Fruit fly (Drosophila melanogaster): Measurements from ENCODE around the gene CG12115.
A peak's percentile ranks its signal among the peaks of the same experiment; 100 is the strongest.

CG12115 gene

DNA sequence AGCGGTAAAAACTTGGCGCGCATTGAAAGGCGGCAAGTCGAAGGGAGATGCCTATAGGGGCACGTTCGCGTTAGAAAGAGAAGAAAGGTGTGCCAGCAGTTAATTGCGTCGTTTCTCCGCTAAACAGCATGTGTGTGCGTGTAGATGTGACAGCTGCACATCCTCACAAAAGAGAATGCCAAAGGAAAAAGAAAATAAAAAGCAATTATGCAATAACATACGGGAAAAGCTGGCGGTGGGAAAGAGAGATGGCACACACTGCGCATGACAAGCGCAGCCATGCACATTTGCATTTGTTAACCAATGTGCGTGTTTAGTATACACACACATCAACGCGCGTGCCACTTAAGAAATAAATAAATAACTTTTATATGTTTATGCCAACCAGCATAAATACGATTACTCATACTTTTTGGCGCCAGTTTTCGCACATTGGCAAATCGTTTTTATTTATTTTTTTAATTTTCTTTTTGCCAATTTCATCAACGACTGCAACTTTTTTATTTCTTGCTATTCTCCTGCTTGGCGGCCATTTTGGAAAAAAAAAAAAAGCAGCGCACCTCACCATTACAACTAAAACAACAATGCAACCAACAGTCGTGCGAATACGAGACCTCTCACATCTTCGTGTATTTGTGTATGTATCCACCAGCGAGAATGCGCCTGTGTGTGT, 34.6 kb downstream of the CG12115 start:
- TF ChIP-seq CTCF (optimal IDR thresholded peaks at IDR 0.05) (peak in 1 of 2 experiments; percentile 16), CG8478 (optimal IDR thresholded peaks at IDR 0.05) (no peak)

DNA sequence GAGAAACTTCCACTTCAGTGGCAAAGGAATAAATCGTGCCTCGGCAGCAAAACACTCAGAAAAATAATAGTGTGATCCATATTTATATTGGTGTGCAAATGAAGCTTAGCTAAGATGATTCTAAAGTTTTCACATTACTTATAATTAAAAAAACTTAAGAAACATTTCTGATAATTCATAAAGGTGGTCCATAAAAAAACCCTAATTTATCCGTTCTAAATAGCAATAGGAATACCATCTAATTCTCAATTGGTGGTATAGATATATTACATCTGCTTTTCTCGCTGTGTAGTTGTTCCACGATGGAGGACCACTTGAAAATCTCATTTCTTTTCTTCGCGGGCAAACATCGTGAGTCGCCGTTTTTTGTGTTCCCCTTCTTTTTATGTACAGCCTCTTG, 35.3 kb downstream of the CG12115 start:
- no peak for TF ChIP-seq CTCF (optimal IDR thresholded peaks at IDR 0.05)
- TF ChIP-seq CG8478 (optimal IDR thresholded peaks at IDR 0.05), result no peak

DNA sequence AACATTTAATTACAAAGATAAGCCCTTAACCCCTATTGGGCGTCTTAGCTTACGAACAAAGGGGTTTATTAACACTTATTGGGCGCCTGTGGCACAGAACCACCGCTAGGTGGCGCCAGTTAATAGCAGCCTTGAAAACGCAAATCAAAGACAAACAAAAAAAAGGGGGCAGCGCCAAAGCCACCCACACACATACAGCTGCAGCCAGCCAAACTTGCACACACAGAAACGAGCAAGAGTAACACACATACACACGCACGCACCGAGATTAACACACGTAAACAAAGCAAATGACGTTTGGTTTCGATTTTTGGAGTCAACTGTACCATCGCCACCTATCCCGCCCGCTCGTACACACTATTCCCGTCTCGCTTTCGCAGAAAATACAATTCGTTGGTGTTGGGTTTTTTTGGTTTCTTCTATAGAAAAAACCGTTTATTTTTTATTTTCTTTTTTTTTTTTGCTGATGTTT, 38.2 kb downstream of the CG12115 start:
- peak; percentile 85 to 89 for TF ChIP-seq CTCF (optimal IDR thresholded peaks at IDR 0.05)
- no peak for TF ChIP-seq CG8478 (optimal IDR thresholded peaks at IDR 0.05)

DNA sequence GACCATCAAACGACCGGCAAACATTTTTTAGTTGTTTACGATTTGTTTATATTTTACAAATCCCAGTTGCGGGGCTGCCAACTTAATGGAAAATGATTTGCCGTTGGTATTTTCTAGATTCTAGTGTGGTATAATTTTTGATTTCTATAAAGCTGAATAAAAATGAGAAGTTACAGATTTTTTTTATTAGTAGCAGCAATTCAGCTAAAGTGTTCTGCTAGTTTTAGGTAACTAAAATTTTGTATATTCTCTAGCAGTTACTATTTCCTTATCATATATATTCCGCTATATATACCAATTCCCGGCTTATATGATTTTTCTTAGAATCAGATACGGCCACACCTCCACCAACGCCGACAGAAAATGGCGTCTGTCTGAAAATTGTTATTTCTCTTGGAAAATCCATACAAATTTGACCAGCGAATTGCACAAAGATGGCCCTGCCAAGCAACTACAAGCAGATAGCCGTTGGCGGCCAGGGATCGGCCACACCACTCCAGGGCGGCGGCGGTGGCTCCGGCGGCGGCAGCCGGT, 41.3 kb downstream of the CG12115 start, which contains the start of the genes fh and Bap111:
Gene fh, minus strand, starts transcription at position 83 of the 534 bp plus-strand sequence.
Gene Bap111, plus strand, starts transcription at position 321 of the 534 bp plus-strand sequence.
- no peak for TF ChIP-seq CTCF (optimal IDR thresholded peaks at IDR 0.05)
- TF ChIP-seq CG8478 (optimal IDR thresholded peaks at IDR 0.05), result no peak

DNA sequence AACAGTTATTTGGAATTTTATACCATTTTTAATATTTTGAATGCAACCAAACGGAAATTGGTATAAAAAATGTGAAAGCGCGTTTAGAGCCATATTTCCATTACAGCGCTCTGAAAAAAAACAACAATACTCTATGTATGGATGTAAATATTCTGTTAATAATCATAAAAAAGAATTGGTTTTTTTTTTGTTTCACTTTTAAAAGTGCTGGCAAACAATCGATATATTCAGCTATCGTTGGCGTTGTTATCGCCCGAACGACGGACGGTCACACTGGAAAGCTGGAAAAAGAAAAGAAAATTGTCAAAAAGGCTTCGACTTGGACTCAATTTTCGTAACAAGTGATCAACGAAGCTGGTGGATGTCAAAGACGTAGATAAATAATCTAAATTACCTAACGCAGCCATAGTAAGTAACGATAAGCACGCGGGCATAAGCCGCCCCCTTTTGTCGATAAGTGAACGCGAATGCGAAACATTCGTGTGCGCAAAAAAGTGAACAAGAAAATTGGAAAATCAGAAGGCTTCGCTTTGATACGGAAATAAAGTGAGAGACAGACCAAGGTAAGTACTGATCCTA, 48.1 kb downstream of the CG12115 start, which contains the start of gene CG7065:
Gene CG7065, plus strand, starts transcription at position 270 of the 579 bp plus-strand sequence.
- no peak for TF ChIP-seq CG8478 (optimal IDR thresholded peaks at IDR 0.05)
- TF ChIP-seq CTCF (optimal IDR thresholded peaks at IDR 0.05), result no peak

DNA sequence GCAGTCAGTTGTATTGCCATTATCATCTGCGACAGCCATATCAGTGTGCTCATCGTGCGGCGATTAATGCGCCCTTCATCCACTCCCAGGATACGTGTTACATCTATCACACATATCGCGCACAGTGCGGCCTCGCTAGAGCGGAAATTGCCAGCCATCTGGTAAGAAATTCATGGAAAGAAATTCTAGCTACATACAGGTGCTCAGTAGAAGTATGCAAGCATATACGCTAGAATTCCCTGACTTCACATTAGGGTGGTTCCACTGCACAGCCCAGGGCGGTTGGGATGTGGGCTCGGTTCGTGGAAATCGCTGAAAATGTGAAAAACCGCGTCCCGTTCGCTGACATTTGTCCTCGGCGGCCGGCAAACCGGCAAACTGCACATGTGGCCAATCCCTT, 49.2 kb downstream of the CG12115 start:
- no peak for TF ChIP-seq CG8478 (optimal IDR thresholded peaks at IDR 0.05)
- no peak for TF ChIP-seq CTCF (optimal IDR thresholded peaks at IDR 0.05)
